Fruit fly (Drosophila melanogaster): ENCODE results near the gene Glut4EF.

The Glut4EF gene

DNA sequence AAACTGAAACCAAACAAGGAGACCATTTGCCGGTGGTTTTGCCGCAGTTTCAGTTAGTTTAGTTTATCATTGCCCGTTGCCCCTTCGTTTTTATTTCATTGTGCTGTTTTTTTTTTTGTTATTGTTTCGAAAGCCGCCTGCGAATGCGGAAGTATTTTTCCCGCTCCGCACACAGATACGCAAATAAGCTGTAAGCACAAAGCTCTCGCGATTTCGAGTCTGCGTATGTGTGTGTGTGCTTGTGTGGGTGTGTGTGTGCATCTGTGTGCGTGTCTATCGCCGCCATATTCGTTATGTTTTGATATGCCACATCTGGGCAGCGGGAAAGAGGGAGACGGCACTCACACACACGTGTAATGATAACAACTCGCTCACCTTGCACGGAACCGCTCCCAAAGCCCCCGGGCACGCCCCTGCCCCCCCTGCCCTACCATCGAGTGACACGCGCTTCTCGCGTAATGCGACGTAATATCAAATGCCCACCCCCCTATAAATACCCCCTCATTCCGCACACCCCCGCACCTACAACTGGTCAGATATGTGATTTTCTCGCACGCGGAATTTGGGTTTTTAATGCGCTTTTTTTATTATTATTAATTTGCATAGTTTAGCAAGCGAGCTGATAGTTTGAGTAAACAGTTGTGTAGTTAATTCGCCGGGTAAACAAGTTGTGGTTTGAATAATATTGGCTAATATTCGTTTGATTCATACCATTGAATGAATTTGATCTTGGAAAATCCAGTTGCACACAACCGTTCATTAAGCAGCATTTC lies 57.9 kb downstream of the Glut4EF start:
- TF ChIP-seq CG32006 (GFP tag; optimal IDR thresholded peaks at IDR 0.05), result no peak
- TF ChIP-seq svp (GFP tag), result peak; percentile 63
- peak; percentile 11 for TF ChIP-seq CG6854 (GFP tag; optimal IDR thresholded peaks at IDR 0.05)
- 0 out of 3 replicates have a peak, but pooled peaks have one; percentile 37 for TF ChIP-seq CG6163 (GFP tag; IDR thresholded peaks at IDR 0.05)
- TF ChIP-seq Blimp-1 (GFP tag; optimal IDR thresholded peaks at IDR 0.05), result peak; percentile 15
- TF ChIP-seq OdsH (GFP tag; optimal IDR thresholded peaks at IDR 0.05), result no peak
- peak; percentile 26 for TF ChIP-seq Eip78C (GFP tag)
- peak; percentile 93 for TF ChIP-seq fkh (GFP tag; optimal IDR thresholded peaks at IDR 0.05)
- TF ChIP-seq vri (GFP tag; optimal IDR thresholded peaks at IDR 0.05), result peak; percentile 54

DNA sequence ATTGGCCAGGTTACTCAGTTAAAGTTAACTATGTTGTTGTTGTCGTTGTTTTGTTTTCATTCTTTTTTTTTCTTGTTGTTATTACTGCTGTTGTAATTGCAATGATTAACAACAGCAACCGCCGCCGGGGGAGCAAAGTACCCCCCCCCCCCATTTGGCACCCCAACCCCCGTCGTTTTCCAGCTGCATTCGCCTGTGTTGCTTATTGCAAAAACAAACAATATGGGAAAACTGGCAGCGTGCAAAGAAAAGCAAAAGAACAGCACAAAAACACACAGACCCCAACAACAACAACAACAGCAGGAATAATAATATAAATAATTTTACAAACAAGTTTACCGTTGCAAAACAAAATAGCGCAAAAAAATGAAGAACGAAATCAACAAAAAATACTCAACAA lies 58.9 kb downstream of the Glut4EF start:
- TF ChIP-seq topi (GFP tag; optimal IDR thresholded peaks at IDR 0.05) (no peak), svp (GFP tag) (no peak), eg (GFP tag; IDR thresholded peaks at IDR 0.05) (peak; percentile 69), spab (GFP tag; optimal IDR thresholded peaks at IDR 0.05) (peak; percentile 43), CG6808 (GFP tag; optimal IDR thresholded peaks at IDR 0.05) (peak; percentile 75), CG6163 (GFP tag; IDR thresholded peaks at IDR 0.05) (peak; percentile 62; the same call in 2 of the 3 replicates), CG3919 (GFP tag; optimal IDR thresholded peaks at IDR 0.05) (no peak), vri (GFP tag; optimal IDR thresholded peaks at IDR 0.05) (no peak), Eip93F (GFP tag; optimal IDR thresholded peaks at IDR 0.05) (no peak), net (GFP tag; optimal IDR thresholded peaks at IDR 0.05) (peak; percentile 16), CG32006 (GFP tag; optimal IDR thresholded peaks at IDR 0.05) (peak; percentile 19), CG8119 (GFP tag; IDR thresholded peaks at IDR 0.05) (peak; percentile 51), Sox102F (GFP tag; optimal IDR thresholded peaks at IDR 0.05) (no peak), dsx (GFP tag; optimal IDR thresholded peaks at IDR 0.05; ENCODE audit: poor library complexity, severe bottlenecking) (peak; percentile 26), CG11902 (GFP tag; optimal IDR thresholded peaks at IDR 0.05) (no peak), CG16779 (tag; optimal IDR thresholded peaks at IDR 0.05) (peak; percentile 34), Eip78C (GFP tag) (no peak), Blimp-1 (GFP tag; optimal IDR thresholded peaks at IDR 0.05) (no peak), pdm3 (GFP tag; optimal IDR thresholded peaks at IDR 0.05) (no peak), ss (GFP tag; optimal IDR thresholded peaks at IDR 0.05) (peak; percentile 19 to 71), Ets96B (tag; optimal IDR thresholded peaks at IDR 0.05) (peak; percentile 32), CG6276 (GFP tag; optimal IDR thresholded peaks at IDR 0.05) (peak; percentile 58), CG9139 (GFP tag; optimal IDR thresholded peaks at IDR 0.05) (peak; percentile 8), CG10669 (GFP tag; optimal IDR thresholded peaks at IDR 0.05) (peak; percentile 43), fkh (GFP tag; optimal IDR thresholded peaks at IDR 0.05) (no peak), CG6792 (GFP tag; optimal IDR thresholded peaks at IDR 0.05) (no peak), Gug (GFP tag; IDR thresholded peaks at IDR 0.05) (no peak)

DNA sequence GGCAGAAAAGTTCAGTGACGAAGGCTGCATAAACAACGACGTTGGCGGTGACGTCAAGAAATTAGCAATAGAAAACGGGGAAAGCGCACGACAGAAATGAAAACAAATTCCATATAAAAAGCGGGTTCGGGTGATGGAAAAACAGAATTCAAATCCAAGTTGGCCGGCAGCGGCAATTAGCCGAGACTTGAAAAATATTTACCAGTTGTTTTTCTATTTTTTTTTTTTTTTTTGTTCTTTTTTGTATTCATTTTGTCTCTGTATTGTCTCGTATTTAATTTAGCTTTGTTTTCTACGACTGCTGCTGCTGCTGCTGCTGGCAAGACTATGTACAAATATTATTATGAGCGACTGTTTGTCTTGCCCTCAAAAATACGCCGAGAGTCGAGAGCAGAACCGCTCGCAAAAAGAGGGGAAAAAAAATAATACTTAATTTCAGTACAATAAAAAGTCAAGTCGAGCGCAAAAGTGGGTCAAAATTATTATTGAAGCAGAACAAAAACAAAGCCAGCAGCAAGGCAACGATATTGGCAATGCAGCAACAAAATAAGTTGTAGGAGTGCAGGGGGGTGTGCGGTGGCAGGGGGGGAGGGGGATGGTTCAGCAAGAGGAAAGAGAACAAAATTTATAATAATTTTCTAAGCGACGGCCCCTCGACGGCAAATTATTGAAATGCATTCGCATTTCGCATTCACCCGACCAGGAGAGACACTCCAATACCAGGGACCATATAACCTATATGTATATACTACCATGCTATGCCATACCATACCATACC lies 59.7 kb downstream of the Glut4EF start:
- TF ChIP-seq Lpt (GFP tag; optimal IDR thresholded peaks at IDR 0.05) (no peak), Eip78C (GFP tag) (peak; percentile 15), CG3919 (GFP tag; optimal IDR thresholded peaks at IDR 0.05) (no peak), CG10669 (GFP tag; optimal IDR thresholded peaks at IDR 0.05) (no peak), cyc (GFP tag; optimal IDR thresholded peaks at IDR 0.05) (no peak), achi (GFP tag; optimal IDR thresholded peaks at IDR 0.05) (no peak), dac (GFP tag; optimal IDR thresholded peaks at IDR 0.05) (no peak), CG11762 (GFP tag; optimal IDR thresholded peaks at IDR 0.05; ENCODE audit: insufficient read depth) (no peak), CG8119 (GFP tag; IDR thresholded peaks at IDR 0.05) (no peak), CG6792 (GFP tag; optimal IDR thresholded peaks at IDR 0.05) (no peak), svp (GFP tag) (peak; percentile 55), ss (GFP tag; optimal IDR thresholded peaks at IDR 0.05) (no peak), eg (GFP tag; IDR thresholded peaks at IDR 0.05) (peak; percentile 58; the same call in 1 of the 3 replicates), fkh (GFP tag; optimal IDR thresholded peaks at IDR 0.05) (peak; percentile 46), CG4318 (GFP tag; optimal IDR thresholded peaks at IDR 0.05) (no peak)

All from whole organism, prepupa.